Fruit fly (Drosophila melanogaster): ENCODE results near the gene CG42331.
A peak's percentile ranks its signal among the peaks of the same experiment; 100 is the strongest.

CG42331 gene

DNA sequence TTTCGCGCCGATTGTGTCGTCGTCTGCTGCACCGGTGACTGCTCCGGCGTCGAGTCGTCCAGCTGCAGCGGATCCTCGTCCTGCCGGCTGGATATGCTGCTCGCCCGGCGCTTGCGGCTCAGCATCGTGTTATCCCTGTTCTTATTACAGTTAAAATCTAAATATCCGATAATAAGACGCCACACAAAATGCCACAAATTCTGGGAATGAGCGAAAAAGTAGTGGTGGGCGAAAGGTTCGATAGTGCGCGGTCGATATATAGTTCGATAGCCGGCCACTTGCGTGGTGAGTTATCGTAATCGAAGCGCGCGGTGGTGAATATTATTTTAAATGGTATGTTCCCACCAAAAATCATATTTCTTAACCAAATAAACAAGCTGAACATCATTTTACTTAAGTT lies 33.1 kb downstream of the CG42331 start, which contains the start of gene polybromo (continued):
- no peak for TF ChIP-seq CG13624 (GFP tag; optimal IDR thresholded peaks at IDR 0.05)
- peak; percentile 83 for TF ChIP-seq HLH4C (GFP tag; IDR thresholded peaks at IDR 0.05; ENCODE audit: partially characterized antibody)
- TF ChIP-seq CG1792 (GFP tag; optimal IDR thresholded peaks at IDR 0.05), result no peak
- TF ChIP-seq sima (GFP tag; optimal IDR thresholded peaks at IDR 0.05), result no peak
- peak; percentile 33 for TF ChIP-seq vvl (GFP tag; IDR thresholded peaks at IDR 0.05)
- TF ChIP-seq cas (GFP tag; IDR thresholded peaks at IDR 0.05), result no peak
- TF ChIP-seq Poxn (GFP tag; IDR thresholded peaks at IDR 0.05), result no peak
- no peak for TF ChIP-seq CG1603 (tag; optimal IDR thresholded peaks at IDR 0.05)
- peak; percentile 42; the same call in 2 of the 3 replicates for TF ChIP-seq row (GFP tag; IDR thresholded peaks at IDR 0.05)
- TF ChIP-seq dmrt11E (tag; optimal IDR thresholded peaks at IDR 0.05), result no peak
- no peak for TF ChIP-seq esg (GFP tag; conservative IDR thresholded peaks at IDR 0.05)
- TF ChIP-seq knrl (GFP tag; IDR thresholded peaks at IDR 0.05; ENCODE audit: partially characterized antibody), result peak; percentile 83
- TF ChIP-seq Adf1 (GFP tag; IDR thresholded peaks at IDR 0.05), result no peak; the same call in 1 of the 2 replicates
- no peak for TF ChIP-seq Awh (GFP tag; IDR thresholded peaks at IDR 0.05)
- TF ChIP-seq CG2199 (GFP tag; IDR thresholded peaks at IDR 0.05), result no peak
- no peak for TF ChIP-seq C15 (GFP tag; IDR thresholded peaks at IDR 0.05)
- TF ChIP-seq gt (GFP tag; IDR thresholded peaks at IDR 0.05), result no peak
- no peak for TF ChIP-seq Abd-B (GFP tag; optimal IDR thresholded peaks at IDR 0.05)
- no peak for TF ChIP-seq pb (GFP tag; optimal IDR thresholded peaks at IDR 0.05)
- no peak for TF ChIP-seq CG14050 (GFP tag; IDR thresholded peaks at IDR 0.05)
- TF ChIP-seq cad (GFP tag; optimal IDR thresholded peaks at IDR 0.05), result no peak
- TF ChIP-seq CG30020 (tag; optimal IDR thresholded peaks at IDR 0.05), result no peak
- no peak for TF ChIP-seq tap (tag; optimal IDR thresholded peaks at IDR 0.05)
- TF ChIP-seq CG12769 (tag; optimal IDR thresholded peaks at IDR 0.05), result no peak
- no peak for TF ChIP-seq dysf (GFP tag; IDR thresholded peaks at IDR 0.05)
- no peak for TF ChIP-seq Bdp1 (GFP tag; optimal IDR thresholded peaks at IDR 0.05)
- peak; percentile 64 for TF ChIP-seq E2f1 (GFP tag; IDR thresholded peaks at IDR 0.05)
- TF ChIP-seq nom (GFP tag; optimal IDR thresholded peaks at IDR 0.05), result no peak
- no peak for TF ChIP-seq CG10543 (GFP tag; optimal IDR thresholded peaks at IDR 0.05)
- no peak for TF ChIP-seq Atf-2 (GFP tag; optimal IDR thresholded peaks at IDR 0.05)
- TF ChIP-seq scrt (GFP tag; optimal IDR thresholded peaks at IDR 0.05), result no peak
- no peak for TF ChIP-seq ftz-f1 (GFP tag; optimal IDR thresholded peaks at IDR 0.05)
- TF ChIP-seq Mes4 (GFP tag; optimal IDR thresholded peaks at IDR 0.05), result no peak
- no peak for TF ChIP-seq tio (GFP tag; optimal IDR thresholded peaks at IDR 0.05)
- TF ChIP-seq CG7987 (GFP tag; optimal IDR thresholded peaks at IDR 0.05), result no peak
- TF ChIP-seq NK7.1 (GFP tag; optimal IDR thresholded peaks at IDR 0.05), result no peak
- TF ChIP-seq repo (GFP tag; optimal IDR thresholded peaks at IDR 0.05), result no peak
- TF ChIP-seq br (optimal IDR thresholded peaks at IDR 0.05), result no peak
- TF ChIP-seq Chrac-16 (GFP tag; optimal IDR thresholded peaks at IDR 0.05), result no peak
- no peak for TF ChIP-seq CrebB (tag; optimal IDR thresholded peaks at IDR 0.05)
- no peak for TF ChIP-seq D19A (tag; optimal IDR thresholded peaks at IDR 0.05)
- no peak for TF ChIP-seq Oaz (GFP tag; IDR thresholded peaks at IDR 0.05)
- TF ChIP-seq peb (GFP tag; IDR thresholded peaks at IDR 0.05), result no peak
- TF ChIP-seq ems (GFP tag; optimal IDR thresholded peaks at IDR 0.05), result no peak
- TF ChIP-seq CG15073 (GFP tag; optimal IDR thresholded peaks at IDR 0.05), result no peak
- no peak for TF ChIP-seq al (GFP tag; IDR thresholded peaks at IDR 0.05)
- no peak for TF ChIP-seq crc (GFP tag; optimal IDR thresholded peaks at IDR 0.05)
- TF ChIP-seq CG7745 (tag; optimal IDR thresholded peaks at IDR 0.05), result no peak
- no peak for TF ChIP-seq CG17385 (GFP tag; optimal IDR thresholded peaks at IDR 0.05)
- no peak for TF ChIP-seq TFAM (GFP tag; optimal IDR thresholded peaks at IDR 0.05)
- TF ChIP-seq CG12391 (tag; optimal IDR thresholded peaks at IDR 0.05), result no peak
- TF ChIP-seq CG15479 (GFP tag; optimal IDR thresholded peaks at IDR 0.05), result no peak
- TF ChIP-seq danr (GFP tag; IDR thresholded peaks at IDR 0.05), result no peak
- no peak for TF ChIP-seq H15 (GFP tag; IDR thresholded peaks at IDR 0.05)
